Worm (Caenorhabditis elegans) whole organism, mixed stage, embryonic: ENCODE measurements around the gene F45E10.2.

ENCODE experiments used
- M03D4.4 ChIP-seq: sonication (generic microtip); optimal IDR thresholded peaks from 2 replicates; lab custom pipeline; 2017; ENCODE audit warnings: mild to moderate bottlenecking, missing genetic modification characterization, missing compliant biosample characterization
- bed-3 ChIP-seq: fragments of 200-800 bp; sonication (Bioruptor generic); optimal IDR thresholded peaks from 3 replicates; lab custom pipeline; 2018; ENCODE audit warnings: mild to moderate bottlenecking, missing genetic modification characterization, moderate library complexity, missing compliant biosample characterization
- blmp-1 ChIP-seq: fragments of 150-350 bp; optimal IDR thresholded peaks from 2 replicates; lab custom pipeline; 2014; ENCODE audit warnings: missing biosample characterization, missing genetic modification characterization
- ceh-39 ChIP-seq: fragments of 150-350 bp; optimal IDR thresholded peaks from 2 replicates; lab custom pipeline; 2014; ENCODE audit warnings: missing biosample characterization, missing genetic modification characterization
- ceh-43 ChIP-seq: fragments of 200-800 bp; sonication (Bioruptor generic); optimal IDR thresholded peaks from 2 replicates; lab custom pipeline; 2018; ENCODE audit warnings: mild to moderate bottlenecking, missing genetic modification characterization, moderate library complexity, missing compliant biosample characterization
- ceh-83 ChIP-seq: fragments of 200-800 bp; sonication (Bioruptor generic); optimal IDR thresholded peaks from 2 replicates; lab custom pipeline; 2018; ENCODE audit warnings: mild to moderate bottlenecking, missing genetic modification characterization, missing compliant biosample characterization
- ces-1 ChIP-seq: fragments of 150-350 bp; optimal IDR thresholded peaks from 2 replicates; lab custom pipeline; 2014; ENCODE audit warnings: missing biosample characterization, missing genetic modification reagents, missing genetic modification characterization
- cnd-1 ChIP-seq: fragments of 200-800 bp; sonication (Bioruptor generic); optimal IDR thresholded peaks from 2 replicates; lab custom pipeline; 2018; ENCODE audit warnings: mild to moderate bottlenecking, missing genetic modification characterization, missing compliant biosample characterization
- drap-1 ChIP-seq: fragments of 200-800 bp; sonication (Bioruptor generic); optimal IDR thresholded peaks from 3 replicates; lab custom pipeline; 2018; ENCODE audit warnings: mild to moderate bottlenecking, missing genetic modification characterization, missing compliant biosample characterization
- elt-1 ChIP-seq: sonication (generic microtip); optimal IDR thresholded peaks from 2 replicates; lab custom pipeline; 2017; ENCODE audit warnings: missing genetic modification characterization, mild to moderate bottlenecking, missing compliant biosample characterization, antibody characterized with exemption, moderate library complexity, borderline replicate concordance; ENCODE audit not compliant: insufficient read depth
- elt-3 ChIP-seq: fragments of 150-350 bp; optimal IDR thresholded peaks from 2 replicates; lab custom pipeline; 2014; ENCODE audit warnings: missing biosample characterization, missing genetic modification characterization
- flh-1 ChIP-seq: fragments of 200-800 bp; sonication (Bioruptor generic); optimal IDR thresholded peaks from 2 replicates; lab custom pipeline; 2018; ENCODE audit warnings: mild to moderate bottlenecking, missing genetic modification characterization, moderate library complexity, missing compliant biosample characterization
- ham-2 ChIP-seq: fragments of 200-800 bp; sonication (Bioruptor generic); optimal IDR thresholded peaks from 2 replicates; lab custom pipeline; 2018; ENCODE audit warnings: mild to moderate bottlenecking, missing genetic modification characterization, missing compliant biosample characterization
- hlh-1 ChIP-seq: fragments of 150-350 bp; optimal IDR thresholded peaks from 2 replicates; lab custom pipeline; 2014; ENCODE audit warnings: missing biosample characterization, missing genetic modification reagents, missing genetic modification characterization
- lin-13 ChIP-seq: fragments of 150-350 bp; optimal IDR thresholded peaks from 2 replicates; lab custom pipeline; 2014; ENCODE audit warnings: missing biosample characterization, missing genetic modification characterization
- lin-32 ChIP-seq: fragments of 200-800 bp; sonication (Bioruptor generic); optimal IDR thresholded peaks from 2 replicates; lab custom pipeline; 2018; ENCODE audit warnings: mild to moderate bottlenecking, missing genetic modification characterization, missing compliant biosample characterization
- lsy-2 ChIP-seq: fragments of 150-350 bp; optimal IDR thresholded peaks from 2 replicates; lab custom pipeline; 2014; ENCODE audit warnings: missing biosample characterization, missing genetic modification characterization
- mab-5 ChIP-seq: fragments of 150-350 bp; optimal IDR thresholded peaks from 2 replicates; lab custom pipeline; 2014; ENCODE audit warnings: missing biosample characterization, missing genetic modification characterization
- mep-1 ChIP-seq: fragments of 150-350 bp; optimal IDR thresholded peaks from 2 replicates; lab custom pipeline; 2017; ENCODE audit warnings: missing biosample characterization, missing genetic modification reagents, missing genetic modification characterization, inconsistent platforms
- mls-2 ChIP-seq: sonication (generic microtip); optimal IDR thresholded peaks from 2 replicates; lab custom pipeline; 2016; ENCODE audit warnings: mild to moderate bottlenecking, missing genetic modification characterization, moderate library complexity, missing compliant biosample characterization
- nhr-12 ChIP-seq: fragments of 150-350 bp; optimal IDR thresholded peaks from 2 replicates; lab custom pipeline; 2014; ENCODE audit warnings: missing biosample characterization, missing genetic modification characterization
- nhr-2 ChIP-seq: fragments of 150-350 bp; optimal IDR thresholded peaks from 2 replicates; lab custom pipeline; 2014; ENCODE audit warnings: missing biosample characterization, missing genetic modification characterization
- nhr-237 ChIP-seq: fragments of 150-350 bp; optimal IDR thresholded peaks from 2 replicates; lab custom pipeline; 2014; ENCODE audit warnings: missing biosample characterization, missing genetic modification characterization
- nhr-76 ChIP-seq: sonication (generic microtip); optimal IDR thresholded peaks from 2 replicates; lab custom pipeline; 2017; ENCODE audit warnings: missing biosample characterization, missing genetic modification characterization
- pha-4 ChIP-seq: fragments of 150-350 bp; optimal IDR thresholded peaks from 2 replicates; lab custom pipeline; 2018; ENCODE audit warnings: missing biosample characterization, missing genetic modification reagents, missing genetic modification characterization
- sem-2 ChIP-seq: fragments of 200-800 bp; sonication (Bioruptor generic); optimal IDR thresholded peaks from 2 replicates; lab custom pipeline; 2018; ENCODE audit warnings: mild to moderate bottlenecking, missing genetic modification characterization, missing compliant biosample characterization
- snpc-4 ChIP-seq: fragments of 150-350 bp; optimal IDR thresholded peaks from 2 replicates; lab custom pipeline; 2014; ENCODE audit warnings: missing biosample characterization, missing genetic modification characterization
- sptf-1 ChIP-seq: sonication (generic microtip); optimal IDR thresholded peaks from 2 replicates; lab custom pipeline; 2017; ENCODE audit warnings: mild to moderate bottlenecking, missing genetic modification characterization, moderate library complexity, missing compliant biosample characterization
- tbx-8 ChIP-seq: fragments of 200-800 bp; sonication (Bioruptor generic); optimal IDR thresholded peaks from 2 replicates; lab custom pipeline; 2018; ENCODE audit warnings: mild to moderate bottlenecking, missing genetic modification characterization, moderate library complexity, missing compliant biosample characterization
- unc-120 ChIP-seq: sonication (generic microtip); optimal IDR thresholded peaks from 2 replicates; lab custom pipeline; 2017; ENCODE audit warnings: missing genetic modification characterization, missing compliant biosample characterization; ENCODE audit not compliant: poor library complexity, severe bottlenecking
- unc-39 ChIP-seq: fragments of 150-350 bp; optimal IDR thresholded peaks from 2 replicates; lab custom pipeline; 2014; ENCODE audit warnings: missing biosample characterization, missing genetic modification characterization
- zip-8 ChIP-seq: fragments of 150-350 bp; optimal IDR thresholded peaks from 2 replicates; lab custom pipeline; 2014; ENCODE audit warnings: missing biosample characterization, missing genetic modification characterization
- ztf-11 ChIP-seq: fragments of 150-350 bp; optimal IDR thresholded peaks from 2 replicates; lab custom pipeline; 2014; ENCODE audit warnings: missing biosample characterization, missing genetic modification characterization

Gene F45E10.2

ce11 chrII:11015734-11016133 lies 39.4 kb downstream of the F45E10.2 start:
- TF ChIP-seq lsy-2 (no peak), mls-2 (tag; lab: Kevin White, UChicago) (no peak)

- no peak for TF ChIP-seq M03D4.4
- TF ChIP-seq flh-1: no peak
- TF ChIP-seq ztf-11 (tag; lab: Kevin White, UChicago): no peak
- TF ChIP-seq hlh-1: no peak
- TF ChIP-seq blmp-1 (tag; lab: Kevin White, UChicago): no peak
- no peak for TF ChIP-seq unc-120 (tag; lab: Kevin White, UChicago)
- no peak for TF ChIP-seq pha-4
- TF ChIP-seq cnd-1 (tag; lab: Kevin White, UChicago): no peak
- no peak for TF ChIP-seq elt-3 (tag; lab: Kevin White, UChicago)
- no peak for TF ChIP-seq zip-8
- no peak for TF ChIP-seq snpc-4 (tag; lab: Kevin White, UChicago)
- no peak for TF ChIP-seq mep-1 (tag; lab: Kevin White, UChicago)
- no peak for TF ChIP-seq ham-2 (GFP tag; lab: Kevin White, UChicago)
- no peak for TF ChIP-seq mab-5 (tag; lab: Kevin White, UChicago)
- TF ChIP-seq ceh-43 (GFP tag; lab: Kevin White, UChicago): no peak
- TF ChIP-seq sem-2 (GFP tag; lab: Kevin White, UChicago): no peak
- no peak for TF ChIP-seq tbx-8 (GFP tag; lab: Kevin White, UChicago)
These were observed 39.9 kb downstream of the F45E10.2 start for ce11 chrII:11015210-11015609.

ce11 chrII:11013667-11014066 lies 41.5 kb downstream of the F45E10.2 start, which contains the start of gene col-81:
col-81 (minus strand) TSS chrII:11013767.
- no peak for TF ChIP-seq M03D4.4
- TF ChIP-seq nhr-12 (tag; lab: Kevin White, UChicago): no peak
- TF ChIP-seq ces-1 (GFP tag; lab: Kevin White, UChicago): no peak
- no peak for TF ChIP-seq lsy-2
- no peak for TF ChIP-seq drap-1
- no peak for TF ChIP-seq unc-39
- no peak for TF ChIP-seq ztf-11 (tag; lab: Kevin White, UChicago)
- TF ChIP-seq, all 35 proteins: peak for 0

- TF ChIP-seq ceh-43 (GFP tag; lab: Kevin White, UChicago) (no peak), nhr-76 (tag; lab: Kevin White, UChicago) (no peak), bed-3 (GFP tag; lab: Kevin White, UChicago) (no peak), zip-8 (no peak), ceh-83 (GFP tag; lab: Kevin White, UChicago) (peak; percentile 17)
These were observed 42.5 kb downstream of the F45E10.2 start for ce11 chrII:11012532-11013179.

- TF ChIP-seq pha-4: no peak
- no peak for TF ChIP-seq nhr-237 (tag; lab: Kevin White, UChicago)
- TF ChIP-seq mab-5 (tag; lab: Kevin White, UChicago): no peak
- TF ChIP-seq ceh-39 (tag; lab: Kevin White, UChicago): no peak
- TF ChIP-seq zip-8: no peak
- TF ChIP-seq elt-1: no peak
- no peak for TF ChIP-seq elt-3 (tag; lab: Kevin White, UChicago)
These were observed 44.2 kb downstream of the F45E10.2 start for ce11 chrII:11010914-11011313.

- TF ChIP-seq sem-2 (GFP tag; lab: Kevin White, UChicago) (no peak), ces-1 (GFP tag; lab: Kevin White, UChicago) (no peak), blmp-1 (tag; lab: Kevin White, UChicago) (no peak), lin-32 (GFP tag; lab: Kevin White, UChicago) (no peak), sptf-1 (tag; lab: Kevin White, UChicago) (no peak), lin-13 (tag; lab: Kevin White, UChicago) (no peak), tbx-8 (GFP tag; lab: Kevin White, UChicago) (no peak), nhr-76 (tag; lab: Kevin White, UChicago) (no peak), nhr-2 (tag; lab: Kevin White, UChicago) (no peak)
These were observed 50.7 kb downstream of the F45E10.2 start for ce11 chrII:11004381-11004780.
